Worm (Caenorhabditis elegans) whole organism, L4 larva: ENCODE measurements around the gene fog-2.
A peak's percentile ranks its signal among the peaks of the same experiment; 100 is the strongest.

Experiments used
- ZK546.5 ChIP-seq, 2 experiments: sonication (generic microtip); optimal IDR thresholded peaks; 2 replicates each; lab custom pipeline; 2017; ENCODE audit warnings: missing biosample characterization in 2 of 2, missing genetic modification characterization in 2 of 2
- nhr-25 ChIP-seq: sonication (generic microtip); optimal IDR thresholded peaks from 2 replicates; lab custom pipeline; 2017; ENCODE audit warnings: missing genetic modification characterization, mild to moderate bottlenecking, missing compliant biosample characterization, antibody characterized with exemption, moderate library complexity, borderline replicate concordance; ENCODE audit not compliant: insufficient read depth
- pqm-1 ChIP-seq: sonication (generic microtip); optimal IDR thresholded peaks from 2 replicates; lab custom pipeline; 2017; ENCODE audit warnings: missing biosample characterization, missing genetic modification characterization

ce11 chrV:20164059-20164892, 34.8 kb upstream of the fog-2 start, which contains the start of gene F19B2.5:
- TF ChIP-seq pqm-1 (tag; lab: Kevin White, UChicago) (peak; percentile 11), ZK546.5 (tag; optimal IDR thresholded peaks at IDR 0.05; lab: Kevin White, UChicago) (no peak), nhr-25 (tag; lab: Kevin White, UChicago) (no peak)
